Fruit fly (Drosophila melanogaster) whole organism, embryonic: ENCODE data around the gene holn1.

Experiments
- Awh ChIP-seq: fragments of 200-800 bp; sonication (Bioruptor generic); IDR thresholded peaks from 2 replicates; pipeline ENCODE4, ENCODE4 v1.3.6; 2022; ENCODE audit warnings: missing biosample characterization, missing genetic modification characterization
- BtbVII ChIP-seq: fragments of 200-800 bp; sonication (Bioruptor generic); optimal IDR thresholded peaks from 3 replicates; lab custom pipeline; 2017; ENCODE audit warnings: missing biosample characterization, mild to moderate bottlenecking, missing genetic modification characterization
- CG1024 ChIP-seq: fragments of 200-800 bp; sonication (Bioruptor generic); IDR thresholded peaks from 2 replicates; pipeline ENCODE4 v1.3.6; 2022; ENCODE audit warnings: missing biosample characterization, missing genetic modification characterization
- CG10462 ChIP-seq: fragments of 200-800 bp; sonication (Bioruptor generic); optimal IDR thresholded peaks from 2 replicates; lab custom pipeline; 2016; ENCODE audit warnings: missing biosample characterization, missing genetic modification characterization
- CG13296 ChIP-seq: fragments of 200-800 bp; sonication (Bioruptor generic); optimal IDR thresholded peaks from 3 replicates; lab custom pipeline; 2018; ENCODE audit warnings: missing biosample characterization, mild to moderate bottlenecking, missing genetic modification characterization
- CG14965 ChIP-seq: fragments of 200-800 bp; sonication (Bioruptor generic); optimal IDR thresholded peaks from 2 replicates; lab custom pipeline; 2016; ENCODE audit warnings: missing biosample characterization, missing genetic modification characterization, borderline replicate concordance
- CG17612 ChIP-seq: fragments of 200-800 bp; sonication (Bioruptor generic); IDR thresholded peaks from 2 replicates; pipeline ENCODE4 v1.3.6; 2022; ENCODE audit warnings: missing biosample characterization, missing genetic modification characterization
- CG2116 ChIP-seq: fragments of 200-800 bp; sonication (Bioruptor generic); optimal IDR thresholded peaks from 3 replicates; lab custom pipeline; 2018; ENCODE audit warnings: missing biosample characterization, mild to moderate bottlenecking, missing genetic modification characterization
- CG2120 ChIP-seq: fragments of 200-800 bp; sonication (Bioruptor generic); optimal IDR thresholded peaks from 3 replicates; lab custom pipeline; 2016; ENCODE audit warnings: missing biosample characterization, missing genetic modification characterization
- CG3065 ChIP-seq: fragments of 200-800 bp; sonication (Bioruptor generic); optimal IDR thresholded peaks from 2 replicates; lab custom pipeline; 2016; ENCODE audit warnings: missing biosample characterization, missing genetic modification characterization
- CG3995 ChIP-seq: fragments of 200-800 bp; sonication (Bioruptor generic); optimal IDR thresholded peaks from 3 replicates; lab custom pipeline; 2016; ENCODE audit warnings: missing biosample characterization, missing genetic modification characterization
- CG4360 ChIP-seq: fragments of 200-800 bp; sonication (Bioruptor generic); IDR thresholded peaks from 2 replicates; pipeline ENCODE4 v1.3.6; 2022; ENCODE audit warnings: missing biosample characterization, missing genetic modification characterization
- CG6689 ChIP-seq: fragments of 200-800 bp; sonication (Bioruptor generic); IDR thresholded peaks from 2 replicates; pipeline ENCODE4 v1.3.6; 2022; ENCODE audit warnings: missing biosample characterization, missing genetic modification characterization
- CG7786 ChIP-seq: fragments of 200-800 bp; sonication (Bioruptor generic); optimal IDR thresholded peaks from 2 replicates; lab custom pipeline; 2016; ENCODE audit warnings: missing biosample characterization, missing genetic modification characterization
- CG7987 ChIP-seq: fragments of 200-800 bp; sonication (Bioruptor generic); optimal IDR thresholded peaks from 2 replicates; lab custom pipeline; 2018; ENCODE audit warnings: missing biosample characterization, mild to moderate bottlenecking, missing genetic modification characterization, moderate library complexity
- CG8944 ChIP-seq: fragments of 200-800 bp; sonication (Bioruptor generic); optimal IDR thresholded peaks from 3 replicates; lab custom pipeline; 2016; ENCODE audit warnings: missing biosample characterization, missing genetic modification characterization
- Dbx ChIP-seq: fragments of 200-800 bp; sonication (Bioruptor generic); IDR thresholded peaks from 3 replicates; pipeline ENCODE4 v1.3.6; 2022; ENCODE audit warnings: missing biosample characterization, missing genetic modification characterization
- Dfd ChIP-seq, 2 experiments: fragments of >200 bp; optimal IDR thresholded peaks; 2 replicates each; lab custom pipeline; 2017; ENCODE audit warnings: missing biosample characterization in 2 of 2, missing genetic modification characterization in 2 of 2
- Drgx ChIP-seq: fragments of 200-800 bp; sonication (Bioruptor generic); IDR thresholded peaks from 2 replicates; pipeline ENCODE4 v1.3.6; 2022; ENCODE audit warnings: missing biosample characterization, missing genetic modification characterization
- GATAe ChIP-seq: fragments of 200-800 bp; sonication (Bioruptor generic); conservative IDR thresholded peaks from 2 replicates; pipeline ENCODE4 v1.3.6; 2022; ENCODE audit warnings: missing biosample characterization, missing genetic modification characterization
- Hmx ChIP-seq: fragments of 200-800 bp; sonication (Bioruptor generic); optimal IDR thresholded peaks from 2 replicates; lab custom pipeline; 2016; ENCODE audit warnings: missing biosample characterization, missing genetic modification characterization
- Lim3 ChIP-seq: fragments of 200-800 bp; sonication (Bioruptor generic); IDR thresholded peaks from 2 replicates; pipeline ENCODE4 v1.3.6; 2022; ENCODE audit warnings: missing biosample characterization, missing genetic modification characterization
- NFAT ChIP-seq: fragments of 200-800 bp; sonication (Bioruptor generic); IDR thresholded peaks from 2 replicates; pipeline ENCODE4 v1.3.6; 2022; ENCODE audit warnings: missing biosample characterization, missing genetic modification characterization
- Nf-YA ChIP-seq: fragments of 200-800 bp; sonication (Bioruptor generic); IDR thresholded peaks from 2 replicates; pipeline ENCODE4 v1.3.6; 2022; ENCODE audit warnings: missing biosample characterization, missing genetic modification characterization
- Nf-YB ChIP-seq: fragments of 200-800 bp; sonication (Bioruptor generic); optimal IDR thresholded peaks from 3 replicates; lab custom pipeline; 2019; ENCODE audit warnings: missing biosample characterization, mild to moderate bottlenecking, missing genetic modification characterization, moderate library complexity
- Nf-YC ChIP-seq: fragments of 200-800 bp; optimal IDR thresholded peaks from 3 replicates; lab custom pipeline; 2019; ENCODE audit warnings: missing biosample characterization, mild to moderate bottlenecking, missing genetic modification characterization, moderate library complexity
- Pdp1 ChIP-seq, 2 experiments: fragments of 200-800 bp; sonication (Bioruptor generic); optimal IDR thresholded peaks; 3 replicates each; lab custom pipeline; 2016; ENCODE audit warnings: missing biosample characterization in 2 of 2, missing genetic modification characterization in 2 of 2, mild to moderate bottlenecking in 1 of 2, moderate library complexity in 1 of 2
- Sin3A ChIP-seq: fragments of >200 bp; optimal IDR thresholded peaks from 2 replicates; lab custom pipeline; 2018
- Sry-β ChIP-seq: fragments of 200-800 bp; sonication (Bioruptor generic); optimal IDR thresholded peaks from 2 replicates; lab custom pipeline; 2018; ENCODE audit warnings: missing biosample characterization, mild to moderate bottlenecking, missing genetic modification characterization, moderate library complexity
- al ChIP-seq: fragments of 200-800 bp; sonication (Bioruptor generic); IDR thresholded peaks from 2 replicates; pipeline ENCODE4 v1.3.6; 2022; ENCODE audit warnings: missing biosample characterization, missing genetic modification characterization
- chif ChIP-seq, 2 experiments: fragments of 200-800 bp; sonication (Bioruptor generic); optimal IDR thresholded peaks; 3 replicates each; lab custom pipeline; 2016; ENCODE audit warnings: missing biosample characterization in 2 of 2, missing genetic modification characterization in 2 of 2
- cwo ChIP-seq: fragments of 200-800 bp; sonication (Bioruptor generic); optimal IDR thresholded peaks from 3 replicates; lab custom pipeline; 2017; ENCODE audit warnings: missing biosample characterization, missing genetic modification characterization, mild to moderate bottlenecking, moderate library complexity, missing genetic modification reagents
- dan ChIP-seq: fragments of 200-800 bp; sonication (Bioruptor generic); IDR thresholded peaks from 2 replicates; pipeline ENCODE4 v1.3.6; 2022; ENCODE audit warnings: missing biosample characterization, missing genetic modification characterization
- dm ChIP-seq: fragments of 200-800 bp; sonication (Bioruptor generic); optimal IDR thresholded peaks from 3 replicates; lab custom pipeline; 2016; ENCODE audit warnings: missing biosample characterization, missing genetic modification characterization
- dmrt11E ChIP-seq: fragments of 200-800 bp; sonication (Bioruptor generic); optimal IDR thresholded peaks from 3 replicates; lab custom pipeline; 2018; ENCODE audit warnings: missing biosample characterization, mild to moderate bottlenecking, missing genetic modification characterization, moderate library complexity
- esg ChIP-seq: fragments of 200-800 bp; sonication (Bioruptor generic); conservative IDR thresholded peaks from 2 replicates; pipeline ENCODE4 v1.3.6; 2022; ENCODE audit warnings: missing biosample characterization, missing genetic modification characterization
- grau ChIP-seq: fragments of 200-800 bp; optimal IDR thresholded peaks from 3 replicates; lab custom pipeline; 2019; ENCODE audit warnings: missing biosample characterization, mild to moderate bottlenecking, missing genetic modification characterization, moderate library complexity
- knrl ChIP-seq: fragments of 200-800 bp; sonication (Bioruptor generic); IDR thresholded peaks from 3 replicates; pipeline ENCODE4 v1.3.6; 2022; ENCODE audit warnings: missing biosample characterization, missing genetic modification characterization; ENCODE audit not compliant: partially characterized antibody
- lbe ChIP-seq: fragments of 200-800 bp; sonication (Bioruptor generic); optimal IDR thresholded peaks from 2 replicates; lab custom pipeline; 2016; ENCODE audit warnings: missing biosample characterization, mild to moderate bottlenecking, missing genetic modification characterization
- lilli ChIP-seq: fragments of 200-800 bp; sonication (Bioruptor generic); optimal IDR thresholded peaks from 3 replicates; lab custom pipeline; 2016; ENCODE audit warnings: missing biosample characterization, missing genetic modification characterization
- lmd ChIP-seq: fragments of 200-800 bp; sonication (Bioruptor generic); IDR thresholded peaks from 2 replicates; pipeline ENCODE4 v1.3.6; 2022; ENCODE audit warnings: missing biosample characterization, missing genetic modification characterization
- lola ChIP-seq, 3 experiments: fragments of >200 bp in 2 of 3; fragments of 200-800 bp in 1 of 3; sonication (Bioruptor generic) in 1 of 3; optimal IDR thresholded peaks; 2 replicates each; lab custom pipeline; 2017 to 2019; ENCODE audit warnings: missing biosample characterization in 3 of 3, missing genetic modification characterization in 3 of 3, mild to moderate bottlenecking in 1 of 3, moderate library complexity in 1 of 3
- nerfin-2 ChIP-seq: fragments of 200-800 bp; sonication (Bioruptor generic); IDR thresholded peaks from 2 replicates; pipeline ENCODE4 v1.3.6; 2022; ENCODE audit warnings: missing biosample characterization, missing genetic modification characterization; ENCODE audit not compliant: partially characterized antibody
- nmo ChIP-seq: fragments of 200-800 bp; sonication (Bioruptor generic); optimal IDR thresholded peaks from 2 replicates; lab custom pipeline; 2018; ENCODE audit warnings: missing biosample characterization, mild to moderate bottlenecking, missing genetic modification characterization, moderate library complexity
- oc ChIP-seq: fragments of 200-800 bp; sonication (Bioruptor generic); optimal IDR thresholded peaks from 2 replicates; lab custom pipeline; 2018; ENCODE audit warnings: missing biosample characterization, mild to moderate bottlenecking, missing genetic modification characterization, moderate library complexity
- org-1 ChIP-seq: fragments of 200-800 bp; sonication (Bioruptor generic); optimal IDR thresholded peaks from 2 replicates; lab custom pipeline; 2017; ENCODE audit warnings: missing biosample characterization, missing genetic modification characterization
- pfk ChIP-seq: fragments of 200-800 bp; sonication (Bioruptor generic); optimal IDR thresholded peaks from 2 replicates; lab custom pipeline; 2018; ENCODE audit warnings: missing biosample characterization, mild to moderate bottlenecking, missing genetic modification characterization, moderate library complexity
- row ChIP-seq: fragments of 200-800 bp; sonication (Bioruptor generic); IDR thresholded peaks from 3 replicates; pipeline ENCODE4 v1.3.6; 2022; ENCODE audit warnings: missing biosample characterization, missing genetic modification characterization
- stwl ChIP-seq: fragments of 200-800 bp; sonication (Bioruptor generic); optimal IDR thresholded peaks from 3 replicates; lab custom pipeline; 2018; ENCODE audit warnings: missing biosample characterization, mild to moderate bottlenecking, missing genetic modification characterization, moderate library complexity
- zfh2 ChIP-seq: fragments of 200-800 bp; sonication (Bioruptor generic); optimal IDR thresholded peaks from 2 replicates; lab custom pipeline; 2016; ENCODE audit warnings: missing biosample characterization, missing genetic modification characterization

Gene holn1

DNA sequence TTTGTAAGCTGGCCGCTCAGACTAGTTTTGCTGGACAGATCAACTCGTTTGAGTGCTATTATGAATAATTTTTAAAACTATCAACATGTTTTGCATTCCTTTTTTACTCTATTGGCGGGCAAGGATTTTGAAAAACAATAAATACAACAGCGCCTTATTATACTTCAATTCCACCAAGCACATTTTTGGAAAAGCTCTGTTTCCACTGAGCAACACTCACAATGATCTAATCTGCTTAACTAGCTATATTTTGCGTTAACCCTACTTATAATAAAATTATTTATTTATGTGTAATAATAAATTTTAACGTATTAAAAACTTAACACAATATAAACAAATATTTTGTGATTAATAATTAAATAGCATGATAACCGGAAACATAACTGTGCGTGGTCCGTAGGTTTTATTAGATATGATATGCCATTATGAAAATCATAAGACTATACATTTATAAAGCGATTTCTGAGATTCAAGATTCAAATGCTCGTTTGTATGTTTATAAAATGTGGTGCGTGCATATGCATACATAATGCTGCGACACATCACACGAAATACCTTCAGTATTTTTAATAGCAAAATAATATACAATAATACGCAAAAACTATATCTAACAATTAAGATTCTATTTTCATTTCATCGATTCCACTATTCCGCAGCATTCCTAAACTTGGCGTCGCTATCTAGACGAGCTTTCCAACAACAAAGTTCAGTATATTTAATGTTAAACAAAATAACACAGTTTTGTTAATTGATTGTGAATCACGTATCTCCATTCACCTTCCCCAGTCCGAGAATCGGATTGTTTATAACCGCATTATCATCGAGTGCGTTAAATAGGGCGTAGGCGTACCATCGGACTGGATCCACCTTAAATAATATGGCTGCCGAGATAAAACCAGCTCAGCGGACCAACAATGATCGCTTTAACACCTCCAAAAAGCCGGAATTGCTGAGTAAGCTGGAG lies 12.9 kb upstream of the holn1 start, which contains the start of the genes pie and Wdfy2 (continued):
- TF ChIP-seq stwl (tag; lab: Kevin White, UChicago) (no peak), Sin3A (lab: Kevin White, UChicago) (no peak), oc (tag; lab: Kevin White, UChicago) (no peak), esg (GFP tag; lab: Robert Waterston, UW) (no peak), CG7987 (no peak), Drgx (GFP tag; lab: Robert Waterston, UW) (no peak), nerfin-2 (no peak), Lim3 (GFP tag; lab: Robert Waterston, UW) (no peak), row (peak; percentile 77), chif (GFP tag; optimal IDR thresholded peaks at IDR 0.05; lab: Kevin White, UChicago) (no peak), CG6689 (GFP tag; lab: Robert Waterston, UW) (no peak), CG4360 (GFP tag; lab: Robert Waterston, UW) (no peak), CG7786 (GFP tag; lab: Kevin White, UChicago) (no peak), GATAe (no peak), BtbVII (GFP tag; lab: Kevin White, UChicago) (no peak), Dfd (GFP tag; optimal IDR thresholded peaks at IDR 0.05; lab: Kevin White, UChicago) (peak in 1 of 2 experiments; percentile 66), dmrt11E (tag; lab: Kevin White, UChicago) (peak; percentile 8), org-1 (no peak), CG8944 (GFP tag; lab: Kevin White, UChicago) (no peak), CG2120 (GFP tag; lab: Kevin White, UChicago) (no peak), Sry-β (GFP tag; lab: Kevin White, UChicago) (peak; percentile 36), Hmx (no peak), cwo (GFP tag; lab: Kevin White, UChicago) (no peak), NFAT (GFP tag; lab: Robert Waterston, UW) (no peak), CG1024 (GFP tag; lab: Robert Waterston, UW) (peak; percentile 89), dm (GFP tag; lab: Kevin White, UChicago) (no peak), CG3995 (GFP tag; lab: Kevin White, UChicago) (no peak), lmd (GFP tag; lab: Robert Waterston, UW) (no peak), lilli (GFP tag; lab: Kevin White, UChicago) (no peak), knrl (GFP tag; lab: Robert Waterston, UW) (no peak; the same call in 2 of the 3 replicates), lola (GFP tag; optimal IDR thresholded peaks at IDR 0.05; lab: Kevin White, UChicago) (peak in 2 of 3 experiments; percentile 14 to 94), Nf-YA (GFP tag; lab: Robert Waterston, UW) (no peak), lbe (no peak), nmo (GFP tag; lab: Kevin White, UChicago) (peak; percentile 29), CG2116 (GFP tag; lab: Kevin White, UChicago) (peak; percentile 77), CG10462 (no peak), zfh2 (GFP tag; lab: Kevin White, UChicago) (no peak), CG14965 (GFP tag; lab: Kevin White, UChicago) (no peak), CG17612 (GFP tag; lab: Robert Waterston, UW) (no peak), dan (GFP tag; lab: Robert Waterston, UW) (no peak), Pdp1 (GFP tag; optimal IDR thresholded peaks at IDR 0.05; lab: Kevin White, UChicago) (no peak), grau (no peak), CG3065 (GFP tag; lab: Kevin White, UChicago) (no peak), CG13296 (no peak), pfk (GFP tag; lab: Kevin White, UChicago) (peak; percentile 80), Awh (GFP tag; lab: Robert Waterston, UW) (no peak), Dbx (GFP tag; lab: Robert Waterston, UW) (no peak), al (no peak), Nf-YC (tag; lab: Kevin White, UChicago) (peak; percentile 1), Nf-YB (GFP tag; lab: Kevin White, UChicago) (no peak)
